Fruit fly (Drosophila melanogaster): Measurements from ENCODE around the gene CG17751.

CG17751 gene

dm6 chr3R:19642893-19643270, 35.8 kb downstream of the CG17751 start (continued):
- TF ChIP-seq CG3847 (GFP tag; IDR thresholded peaks at IDR 0.05) (0 out of 2 replicates have a peak, but pooled peaks have one; percentile 12), tgo (GFP tag; IDR thresholded peaks at IDR 0.05) (no peak), Trl (optimal IDR thresholded peaks at IDR 0.05) (no peak), Trl (GFP tag; optimal IDR thresholded peaks at IDR 0.05) (peak; percentile 1), Rx (GFP tag; IDR thresholded peaks at IDR 0.05) (no peak), CG17328 (GFP tag; IDR thresholded peaks at IDR 0.05) (no peak), tna (GFP tag; IDR thresholded peaks at IDR 0.05; ENCODE audit: partially characterized antibody) (peak; percentile 36), Camta (GFP tag; optimal IDR thresholded peaks at IDR 0.05) (peak; percentile 11), CG18619 (GFP tag; optimal IDR thresholded peaks at IDR 0.05) (no peak), abd-A (tag; optimal IDR thresholded peaks at IDR 0.05) (no peak), nerfin-2 (GFP tag; IDR thresholded peaks at IDR 0.05; ENCODE audit: partially characterized antibody) (no peak), CG17186 (GFP tag; optimal IDR thresholded peaks at IDR 0.05) (no peak), CG15514 (GFP tag; optimal IDR thresholded peaks at IDR 0.05) (no peak), CG2129 (GFP tag; IDR thresholded peaks at IDR 0.05; ENCODE audit: partially characterized antibody) (no peak; the same call in 1 of the 2 replicates), salm (tag; optimal IDR thresholded peaks at IDR 0.05) (no peak), CG15011 (GFP tag; optimal IDR thresholded peaks at IDR 0.05) (no peak), CG4820 (GFP tag; optimal IDR thresholded peaks at IDR 0.05) (no peak), cwo (GFP tag; optimal IDR thresholded peaks at IDR 0.05) (no peak), CG2202 (tag; optimal IDR thresholded peaks at IDR 0.05) (no peak), CG8388 (GFP tag; optimal IDR thresholded peaks at IDR 0.05) (no peak), Usf (GFP tag; optimal IDR thresholded peaks at IDR 0.05) (no peak), H2.0 (GFP tag; IDR thresholded peaks at IDR 0.05) (no peak), Mad (GFP tag; optimal IDR thresholded peaks at IDR 0.05) (no peak), CG11504 (tag; optimal IDR thresholded peaks at IDR 0.05) (no peak), dan (GFP tag; IDR thresholded peaks at IDR 0.05) (no peak), zf30C (GFP tag; optimal IDR thresholded peaks at IDR 0.05) (no peak), Ada2b (GFP tag; IDR thresholded peaks at IDR 0.05) (no peak), CG2199 (GFP tag; IDR thresholded peaks at IDR 0.05) (no peak), pros (GFP tag; optimal IDR thresholded peaks at IDR 0.05) (no peak), Tbp (GFP tag; optimal IDR thresholded peaks at IDR 0.05) (no peak), Asciz (GFP tag; optimal IDR thresholded peaks at IDR 0.05) (no peak), D19A (tag; optimal IDR thresholded peaks at IDR 0.05) (no peak), Atf-2 (GFP tag; optimal IDR thresholded peaks at IDR 0.05) (no peak), Lim3 (GFP tag; IDR thresholded peaks at IDR 0.05) (no peak), knrl (GFP tag; IDR thresholded peaks at IDR 0.05; ENCODE audit: partially characterized antibody) (peak; percentile 80; the same call in 2 of the 3 replicates), CG14014 (GFP tag; IDR thresholded peaks at IDR 0.05) (0 out of 2 replicates have a peak, but pooled peaks have one; percentile 21), schlank (tag; optimal IDR thresholded peaks at IDR 0.05) (no peak), CG4282 (GFP tag; optimal IDR thresholded peaks at IDR 0.05) (no peak), slou (GFP tag; optimal IDR thresholded peaks at IDR 0.05) (no peak), dmrt99B (tag; optimal IDR thresholded peaks at IDR 0.05) (no peak), ap (GFP tag; IDR thresholded peaks at IDR 0.05) (no peak), Pdp1 (GFP tag; optimal IDR thresholded peaks at IDR 0.05) (peak in 1 of 2 experiments; percentile 7), ken (GFP tag; IDR thresholded peaks at IDR 0.05) (no peak), CG10267 (tag; optimal IDR thresholded peaks at IDR 0.05) (peak; percentile 87), CG17802 (tag; optimal IDR thresholded peaks at IDR 0.05) (no peak), org-1 (GFP tag; optimal IDR thresholded peaks at IDR 0.05) (no peak), CG8290 (GFP tag; optimal IDR thresholded peaks at IDR 0.05) (no peak), CG8290 (tag; optimal IDR thresholded peaks at IDR 0.05) (peak in 1 of 2 experiments; percentile 13), CG32767 (GFP tag; IDR thresholded peaks at IDR 0.05) (no peak), amos (GFP tag; IDR thresholded peaks at IDR 0.05; ENCODE audit: partially characterized antibody) (peak; percentile 76; the same call in 1 of the 2 replicates), CG10543 (GFP tag; optimal IDR thresholded peaks at IDR 0.05) (no peak), CG1792 (GFP tag; optimal IDR thresholded peaks at IDR 0.05) (no peak)
